Fruit fly (Drosophila melanogaster) whole organism, wandering third instar larva: ENCODE results near the gene CG8475.

Experiments
- Dif ChIP-seq: fragments of 200-275, 200-300 bp; sonication (Bioruptor generic); optimal IDR thresholded peaks from 2 replicates; lab custom pipeline; 2018; ENCODE audit warnings: missing biosample characterization, missing genetic modification characterization; ENCODE audit not compliant: partially characterized antibody
- HLH106 ChIP-seq: fragments of 200-800 bp; optimal IDR thresholded peaks from 3 replicates; lab custom pipeline; 2019; ENCODE audit warnings: missing biosample characterization, mild to moderate bottlenecking, missing genetic modification characterization, moderate library complexity
- Vsx2 ChIP-seq: fragments of 200-300, 225-300 bp; sonication (Bioruptor generic); optimal IDR thresholded peaks from 2 replicates; lab custom pipeline; 2018; ENCODE audit warnings: missing biosample characterization, missing genetic modification characterization; ENCODE audit not compliant: partially characterized antibody
- fru ChIP-seq: fragments of 200-800 bp; sonication (Bioruptor generic); optimal IDR thresholded peaks from 3 replicates; lab custom pipeline; 2016; ENCODE audit warnings: missing biosample characterization, mild to moderate bottlenecking, missing genetic modification characterization

DNA sequence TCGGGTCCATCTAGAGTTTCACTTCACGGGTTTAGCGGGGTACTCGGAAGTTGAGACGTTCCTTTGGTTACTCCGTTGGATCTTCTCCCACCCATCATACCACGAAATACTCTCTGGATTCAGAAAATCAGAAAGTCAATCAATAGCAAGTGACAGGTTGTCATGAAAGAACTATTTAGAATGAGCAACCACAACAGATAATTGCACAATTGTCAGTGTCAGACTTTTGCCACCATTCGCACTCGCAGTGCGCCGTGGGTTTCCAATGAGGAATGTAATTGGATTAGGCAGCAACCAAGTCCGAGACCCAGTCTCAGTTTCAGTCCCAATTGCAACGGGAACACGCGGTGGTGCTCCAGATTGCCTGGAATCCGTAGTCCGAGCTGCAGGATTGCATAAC, 9.2 kb upstream of the CG8475 start, which contains the start of gene CG8419:
- TF ChIP-seq Dif (GFP tag; lab: Kevin White, UChicago), result no peak
- TF ChIP-seq Vsx2 (GFP tag; lab: Kevin White, UChicago), result no peak
- TF ChIP-seq fru (GFP tag; lab: Kevin White, UChicago), result no peak
- TF ChIP-seq HLH106 (tag; lab: Kevin White, UChicago), result no peak
